Fruit fly (Drosophila melanogaster) whole organism, embryonic: ENCODE data around the gene Psn.

Source experiments
- ATbp ChIP-seq: fragments of 200-800 bp; sonication (Bioruptor generic); optimal IDR thresholded peaks from 2 replicates; lab custom pipeline; 2017; ENCODE audit warnings: missing biosample characterization, mild to moderate bottlenecking, missing genetic modification characterization, missing genetic modification reagents
- Abd-B ChIP-seq: fragments of 200-800 bp; sonication (Bioruptor generic); optimal IDR thresholded peaks from 2 replicates; lab custom pipeline; 2018; ENCODE audit warnings: missing biosample characterization, mild to moderate bottlenecking, missing genetic modification characterization, moderate library complexity
- Awh ChIP-seq: fragments of 200-800 bp; sonication (Bioruptor generic); IDR thresholded peaks from 2 replicates; pipeline ENCODE4, ENCODE4 v1.3.6; 2022; ENCODE audit warnings: missing biosample characterization, missing genetic modification characterization
- B-H1 ChIP-seq: fragments of 200-800 bp; sonication (Bioruptor generic); IDR thresholded peaks from 3 replicates; pipeline ENCODE4 v1.3.6; 2022; ENCODE audit warnings: missing biosample characterization, missing genetic modification characterization
- Bteb2 ChIP-seq: fragments of 200-800 bp; sonication (Bioruptor generic); optimal IDR thresholded peaks from 2 replicates; lab custom pipeline; 2016; ENCODE audit warnings: missing biosample characterization, missing genetic modification characterization
- CG10147 ChIP-seq: fragments of 200-800 bp; sonication (Bioruptor generic); optimal IDR thresholded peaks from 2 replicates; lab custom pipeline; 2019; ENCODE audit warnings: missing biosample characterization, mild to moderate bottlenecking, missing genetic modification characterization, moderate library complexity
- CG12236 ChIP-seq: fragments of 200-800 bp; sonication (Bioruptor generic); optimal IDR thresholded peaks from 2 replicates; lab custom pipeline; 2016; ENCODE audit warnings: missing biosample characterization, missing genetic modification characterization
- CG13287 ChIP-seq: fragments of 200-800 bp; sonication (Bioruptor generic); IDR thresholded peaks from 2 replicates; pipeline ENCODE4 v1.3.6; 2022; ENCODE audit warnings: missing biosample characterization, missing genetic modification characterization; ENCODE audit not compliant: partially characterized antibody
- CG14965 ChIP-seq: fragments of 200-800 bp; sonication (Bioruptor generic); optimal IDR thresholded peaks from 2 replicates; lab custom pipeline; 2016; ENCODE audit warnings: missing biosample characterization, missing genetic modification characterization, borderline replicate concordance
- CG15011 ChIP-seq: fragments of 200-800 bp; sonication (Bioruptor generic); optimal IDR thresholded peaks from 3 replicates; lab custom pipeline; 2018; ENCODE audit warnings: missing biosample characterization, mild to moderate bottlenecking, missing genetic modification characterization
- CG17612 ChIP-seq: fragments of 200-800 bp; sonication (Bioruptor generic); IDR thresholded peaks from 2 replicates; pipeline ENCODE4 v1.3.6; 2022; ENCODE audit warnings: missing biosample characterization, missing genetic modification characterization
- CG1792 ChIP-seq: fragments of 200-800 bp; sonication (Bioruptor generic); optimal IDR thresholded peaks from 2 replicates; lab custom pipeline; 2016; ENCODE audit warnings: missing biosample characterization, missing genetic modification characterization
- CG1832 ChIP-seq: fragments of 200-800 bp; sonication (Bioruptor generic); optimal IDR thresholded peaks from 2 replicates; lab custom pipeline; 2017; ENCODE audit warnings: missing biosample characterization, mild to moderate bottlenecking, missing genetic modification characterization, inconsistent platforms
- CG2199 ChIP-seq: fragments of 200-800 bp; sonication (Bioruptor generic); IDR thresholded peaks from 3 replicates; pipeline ENCODE4 v1.3.6; 2022; ENCODE audit warnings: missing biosample characterization, missing genetic modification characterization
- CG31365 ChIP-seq: fragments of 200-800 bp; sonication (Bioruptor generic); optimal IDR thresholded peaks from 2 replicates; lab custom pipeline; 2018; ENCODE audit warnings: missing biosample characterization, mild to moderate bottlenecking, missing genetic modification characterization
- CG3847 ChIP-seq: fragments of 200-800 bp; sonication (Bioruptor generic); IDR thresholded peaks from 2 replicates; pipeline ENCODE4 v1.3.6; 2022; ENCODE audit warnings: missing biosample characterization, missing genetic modification characterization
- CG4730 ChIP-seq: fragments of 200-800 bp; sonication (Bioruptor generic); IDR thresholded peaks from 2 replicates; pipeline ENCODE4 v1.3.6; 2022; ENCODE audit warnings: missing biosample characterization, missing genetic modification characterization
- CG8359 ChIP-seq: fragments of 200-800 bp; sonication (Bioruptor generic); optimal IDR thresholded peaks from 2 replicates; lab custom pipeline; 2017; ENCODE audit warnings: missing biosample characterization, mild to moderate bottlenecking, missing genetic modification characterization, borderline replicate concordance
- CG9932 ChIP-seq: fragments of 200-800 bp; sonication (Bioruptor generic); IDR thresholded peaks from 2 replicates; pipeline ENCODE4 v1.3.6; 2022; ENCODE audit warnings: missing biosample characterization, missing genetic modification characterization
- CTCF ChIP-seq: fragments of 200-800 bp; sonication (Bioruptor generic); optimal IDR thresholded peaks from 2 replicates; lab custom pipeline; 2017; ENCODE audit warnings: missing biosample characterization, mild to moderate bottlenecking, missing genetic modification characterization, moderate library complexity
- D19B ChIP-seq: fragments of 200-800 bp; sonication (Bioruptor generic); optimal IDR thresholded peaks from 2 replicates; lab custom pipeline; 2017; ENCODE audit warnings: missing biosample characterization, mild to moderate bottlenecking, missing genetic modification characterization
- Fer1 ChIP-seq: fragments of 200-800 bp; sonication (Bioruptor generic); optimal IDR thresholded peaks from 2 replicates; lab custom pipeline; 2017; ENCODE audit warnings: missing biosample characterization, mild to moderate bottlenecking, missing genetic modification characterization
- HHEX ChIP-seq: fragments of 200-800 bp; sonication (Bioruptor generic); optimal IDR thresholded peaks from 3 replicates; lab custom pipeline; 2017; ENCODE audit warnings: missing biosample characterization, mild to moderate bottlenecking, missing genetic modification characterization, missing genetic modification reagents
- HLH3B ChIP-seq: fragments of 200-800 bp; sonication (Bioruptor generic); IDR thresholded peaks from 2 replicates; pipeline ENCODE4 v1.3.6; 2022; ENCODE audit warnings: missing biosample characterization, missing genetic modification characterization
- HLH4C ChIP-seq: fragments of 200-800 bp; sonication (Bioruptor generic); IDR thresholded peaks from 3 replicates; pipeline ENCODE4 v1.3.6; 2022; ENCODE audit warnings: missing biosample characterization, missing genetic modification characterization; ENCODE audit not compliant: partially characterized antibody
- Max ChIP-seq: fragments of 200-800 bp; sonication (Bioruptor generic); optimal IDR thresholded peaks from 2 replicates; lab custom pipeline; 2016; ENCODE audit warnings: missing biosample characterization, mild to moderate bottlenecking, missing genetic modification characterization
- Poxn ChIP-seq: fragments of 200-800 bp; sonication (Bioruptor generic); IDR thresholded peaks from 2 replicates; pipeline ENCODE4 v1.3.6; 2022; ENCODE audit warnings: missing biosample characterization, missing genetic modification characterization
- Scr ChIP-seq: fragments of 200-800 bp; sonication (Bioruptor generic); IDR thresholded peaks from 2 replicates; pipeline ENCODE4 v1.3.6; 2022; ENCODE audit warnings: missing biosample characterization, missing genetic modification characterization; ENCODE audit not compliant: partially characterized antibody
- Xbp1 ChIP-seq: fragments of 200-800 bp; sonication (Bioruptor generic); optimal IDR thresholded peaks from 3 replicates; lab custom pipeline; 2016; ENCODE audit warnings: missing biosample characterization, mild to moderate bottlenecking, missing genetic modification characterization
- Xrp1 ChIP-seq: fragments of 200-800 bp; sonication (Bioruptor generic); IDR thresholded peaks from 2 replicates; pipeline ENCODE4 v1.3.6; 2022; ENCODE audit warnings: missing biosample characterization, missing genetic modification characterization
- cg ChIP-seq: fragments of 200-800 bp; sonication (Bioruptor generic); optimal IDR thresholded peaks from 3 replicates; lab custom pipeline; 2019; ENCODE audit warnings: missing biosample characterization, mild to moderate bottlenecking, missing genetic modification characterization, moderate library complexity
- crc ChIP-seq: fragments of 200-800 bp; sonication (Bioruptor generic); optimal IDR thresholded peaks from 2 replicates; lab custom pipeline; 2016; ENCODE audit warnings: missing biosample characterization, missing genetic modification characterization
- crol ChIP-seq: fragments of 200-800 bp; sonication (Bioruptor generic); IDR thresholded peaks from 2 replicates; pipeline ENCODE4 v1.3.6; 2022; ENCODE audit warnings: missing biosample characterization, missing genetic modification characterization
- dan ChIP-seq: fragments of 200-800 bp; sonication (Bioruptor generic); IDR thresholded peaks from 2 replicates; pipeline ENCODE4 v1.3.6; 2022; ENCODE audit warnings: missing biosample characterization, missing genetic modification characterization
- disco-r ChIP-seq: fragments of 200-800 bp; sonication (Bioruptor generic); optimal IDR thresholded peaks from 2 replicates; lab custom pipeline; 2016; ENCODE audit warnings: missing biosample characterization, missing genetic modification characterization
- gce ChIP-seq: fragments of 200-800 bp; sonication (Bioruptor generic); IDR thresholded peaks from 3 replicates; pipeline ENCODE4 v1.3.6; 2022; ENCODE audit warnings: missing biosample characterization, missing genetic modification characterization
- gcm ChIP-seq: fragments of 200-800 bp; sonication (Bioruptor generic); optimal IDR thresholded peaks from 2 replicates; lab custom pipeline; 2019; ENCODE audit warnings: missing biosample characterization, mild to moderate bottlenecking, missing genetic modification characterization, moderate library complexity
- h ChIP-seq: fragments of >200 bp; optimal IDR thresholded peaks from 2 replicates; lab custom pipeline; 2017
- insv ChIP-seq, 2 experiments: fragments of 200-800 bp; sonication (Bioruptor generic); optimal IDR thresholded peaks; 3 replicates each; lab custom pipeline; 2016 to 2018; ENCODE audit warnings: missing biosample characterization in 2 of 2, missing genetic modification characterization in 2 of 2
- lbe ChIP-seq: fragments of 200-800 bp; sonication (Bioruptor generic); optimal IDR thresholded peaks from 2 replicates; lab custom pipeline; 2016; ENCODE audit warnings: missing biosample characterization, mild to moderate bottlenecking, missing genetic modification characterization
- mld ChIP-seq: fragments of 200-800 bp; sonication (Bioruptor generic); IDR thresholded peaks from 3 replicates; pipeline ENCODE4 v1.3.6; 2022; ENCODE audit warnings: missing biosample characterization, missing genetic modification characterization; ENCODE audit not compliant: partially characterized antibody
- odd ChIP-seq: fragments of 200-800 bp; sonication (Bioruptor generic); optimal IDR thresholded peaks from 2 replicates; lab custom pipeline; 2017; ENCODE audit warnings: missing biosample characterization, mild to moderate bottlenecking, missing genetic modification characterization
- pfk ChIP-seq: fragments of 200-800 bp; sonication (Bioruptor generic); optimal IDR thresholded peaks from 2 replicates; lab custom pipeline; 2018; ENCODE audit warnings: missing biosample characterization, mild to moderate bottlenecking, missing genetic modification characterization, moderate library complexity
- pum ChIP-seq: fragments of 200-800 bp; sonication (Bioruptor generic); optimal IDR thresholded peaks from 2 replicates; lab custom pipeline; 2016; ENCODE audit warnings: missing biosample characterization, missing genetic modification characterization
- ranshi ChIP-seq: fragments of 200-800 bp; sonication (Bioruptor generic); IDR thresholded peaks from 2 replicates; pipeline ENCODE4 v1.3.6; 2022; ENCODE audit warnings: missing biosample characterization, missing genetic modification characterization
- sens-2 ChIP-seq: fragments of 200-800 bp; sonication (Bioruptor generic); IDR thresholded peaks from 2 replicates; pipeline ENCODE4 v1.3.6; 2022; ENCODE audit warnings: missing biosample characterization, missing genetic modification characterization
- slou ChIP-seq: fragments of 200-800 bp; sonication (Bioruptor generic); optimal IDR thresholded peaks from 3 replicates; lab custom pipeline; 2016; ENCODE audit warnings: missing biosample characterization, missing genetic modification characterization
- vnd ChIP-seq: fragments of 200-800 bp; sonication (Bioruptor generic); IDR thresholded peaks from 3 replicates; pipeline ENCODE4 v1.3.6; 2022; ENCODE audit warnings: missing biosample characterization, missing genetic modification characterization; ENCODE audit not compliant: partially characterized antibody
- vvl ChIP-seq: fragments of 200-800 bp; sonication (Bioruptor generic); IDR thresholded peaks from 2 replicates; pipeline ENCODE4 v1.3.6; 2022; ENCODE audit warnings: missing biosample characterization, missing genetic modification characterization
- wor ChIP-seq: fragments of 200-800 bp; sonication (Bioruptor generic); IDR thresholded peaks from 2 replicates; pipeline ENCODE4 v1.3.6; 2022; ENCODE audit warnings: missing biosample characterization, missing genetic modification characterization

The Psn gene

DNA sequence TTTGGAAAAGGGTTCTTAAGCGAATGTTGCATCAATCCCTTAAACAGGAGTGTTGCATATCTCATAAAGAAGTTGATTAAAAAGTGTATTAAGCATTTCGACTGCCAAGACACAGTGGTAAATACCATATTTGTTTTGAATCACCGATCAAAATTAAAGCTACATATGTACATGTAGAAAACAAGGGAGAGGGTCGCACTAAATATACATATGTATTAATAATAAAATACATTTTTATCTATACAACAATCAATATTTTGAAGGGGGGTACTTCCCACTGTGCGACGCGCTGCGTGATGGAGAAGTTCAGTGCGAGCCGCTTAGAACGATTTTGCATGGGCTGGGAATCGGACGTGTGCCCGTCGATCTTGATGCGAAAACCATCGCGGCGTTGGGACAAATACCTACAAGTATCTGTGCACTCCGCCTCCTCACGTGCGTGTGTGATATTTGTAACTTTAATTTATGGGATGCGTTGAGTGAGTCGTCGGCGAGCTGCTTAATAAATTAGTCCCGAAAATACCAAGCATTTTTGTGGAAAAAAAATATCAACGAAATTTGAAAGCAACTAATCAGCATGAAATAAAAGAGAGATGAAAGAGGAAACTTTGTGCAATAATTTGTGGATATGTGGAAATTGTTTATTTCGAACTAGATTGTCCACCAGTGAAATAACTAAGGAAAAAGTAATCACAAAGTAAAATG lies 12.7 kb downstream of the Psn start (continued):
- no peak for TF ChIP-seq crc
- no peak for TF ChIP-seq CG12236 (GFP tag; lab: Kevin White, UChicago)
- peak; percentile 83 for TF ChIP-seq ATbp (GFP tag; lab: Kevin White, UChicago)
- TF ChIP-seq Max (GFP tag; lab: Kevin White, UChicago) = peak; percentile 85
- peak; percentile 88 for TF ChIP-seq B-H1
- TF ChIP-seq insv (GFP tag; optimal IDR thresholded peaks at IDR 0.05; lab: Kevin White, UChicago) = no peak
- no peak for TF ChIP-seq CG1792 (GFP tag; lab: Kevin White, UChicago)
- 0 out of 2 replicates have a peak, but pooled peaks have one; percentile 27 for TF ChIP-seq crol (GFP tag; lab: Robert Waterston, UW)
- no peak for TF ChIP-seq vnd (GFP tag; lab: Robert Waterston, UW)
- TF ChIP-seq CG4730 (GFP tag; lab: Robert Waterston, UW) = peak; percentile 84
- peak; percentile 74 for TF ChIP-seq CG17612 (GFP tag; lab: Robert Waterston, UW)
- peak; percentile 93 for TF ChIP-seq Xrp1 (GFP tag; lab: Robert Waterston, UW)
- TF ChIP-seq CG10147 (GFP tag; lab: Kevin White, UChicago) = peak; percentile 78
- no peak for TF ChIP-seq cg
- TF ChIP-seq vvl (GFP tag; lab: Robert Waterston, UW) = peak; percentile 96
- TF ChIP-seq odd = peak; percentile 74
- peak; percentile 45; the same call in 1 of the 3 replicates for TF ChIP-seq HLH4C
- TF ChIP-seq Poxn (GFP tag; lab: Robert Waterston, UW) = 0 out of 2 replicates have a peak, but pooled peaks have one; percentile 37
- TF ChIP-seq Fer1 (GFP tag; lab: Kevin White, UChicago) = peak; percentile 81
- TF ChIP-seq CTCF = peak; percentile 28
- TF ChIP-seq D19B (GFP tag; lab: Kevin White, UChicago) = peak; percentile 54
- TF ChIP-seq Scr (GFP tag; lab: Robert Waterston, UW) = 0 out of 2 replicates have a peak, but pooled peaks have one; percentile 9
- TF ChIP-seq CG13287 = peak; percentile 35; the same call in 1 of the 2 replicates
- no peak for TF ChIP-seq CG14965 (GFP tag; lab: Kevin White, UChicago)
- no peak for TF ChIP-seq pfk (GFP tag; lab: Kevin White, UChicago)
- peak; percentile 73 for TF ChIP-seq gcm (GFP tag; lab: Kevin White, UChicago)
- TF ChIP-seq Bteb2 = peak; percentile 29
- no peak for TF ChIP-seq disco-r (GFP tag; lab: Kevin White, UChicago)
- TF ChIP-seq gce (GFP tag; lab: Robert Waterston, UW) = peak; percentile 91
- TF ChIP-seq CG2199 (GFP tag; lab: Robert Waterston, UW) = peak; percentile 95
- peak; percentile 72 for TF ChIP-seq CG15011 (GFP tag; lab: Kevin White, UChicago)
- peak; percentile 81 for TF ChIP-seq wor (GFP tag; lab: Robert Waterston, UW)
- peak; percentile 82 for TF ChIP-seq CG9932 (GFP tag; lab: Robert Waterston, UW)
- peak; percentile 91 for TF ChIP-seq ranshi (GFP tag; lab: Robert Waterston, UW)
- TF ChIP-seq CG31365 (tag; lab: Kevin White, UChicago) = peak; percentile 53
- no peak for TF ChIP-seq mld
- peak; percentile 91 for TF ChIP-seq lbe (GFP tag; lab: Kevin White, UChicago)
- peak; percentile 92 for TF ChIP-seq Awh (GFP tag; lab: Robert Waterston, UW)
- peak; percentile 58 for TF ChIP-seq CG8359
- TF ChIP-seq dan (GFP tag; lab: Robert Waterston, UW) = 0 out of 2 replicates have a peak, but pooled peaks have one; percentile 42
- TF ChIP-seq HLH3B (GFP tag; lab: Robert Waterston, UW) = peak; percentile 90
- TF ChIP-seq HHEX (GFP tag; lab: Kevin White, UChicago) = peak; percentile 87
- peak; percentile 47 for TF ChIP-seq slou (GFP tag; lab: Kevin White, UChicago)
- no peak for TF ChIP-seq CG1832 (GFP tag; lab: Kevin White, UChicago)
- peak; percentile 71 for TF ChIP-seq Abd-B (GFP tag; lab: Kevin White, UChicago)
- TF ChIP-seq h (lab: Kevin White, UChicago) = no peak
- peak; percentile 78 for TF ChIP-seq CG3847 (GFP tag; lab: Robert Waterston, UW)
- TF ChIP-seq Xbp1 = peak; percentile 79
- no peak for TF ChIP-seq pum (GFP tag; lab: Kevin White, UChicago)
- peak; percentile 72 for TF ChIP-seq sens-2 (GFP tag; lab: Robert Waterston, UW)
